Fruit fly (Drosophila melanogaster) whole organism, wandering third instar larva: ENCODE measurements around the gene Spx.

Experiments
- Myc ChIP-seq: fragments of >200 bp; optimal IDR thresholded peaks from 2 replicates; lab custom pipeline; 2017
- N ChIP-seq: fragments of >200 bp; optimal IDR thresholded peaks from 2 replicates; lab custom pipeline; 2018; ENCODE audit warnings: missing biosample characterization, missing external identifiers, missing genetic modification characterization
- Rel ChIP-seq, 2 experiments: fragments of 200-800 bp; sonication (Bioruptor generic) in 1 of 2; optimal IDR thresholded peaks; 2 replicates in 1 of 2; 3 replicates in 1 of 2; lab custom pipeline; 2016 to 2019; ENCODE audit warnings: mild to moderate bottlenecking in 2 of 2, missing biosample characterization in 2 of 2, missing genetic modification characterization in 2 of 2, moderate library complexity in 1 of 2
- Vsx2 ChIP-seq: fragments of 200-300, 225-300 bp; sonication (Bioruptor generic); optimal IDR thresholded peaks from 2 replicates; lab custom pipeline; 2018; ENCODE audit warnings: missing biosample characterization, missing genetic modification characterization; ENCODE audit not compliant: partially characterized antibody
- psq ChIP-seq: fragments of 200-800 bp; sonication (Bioruptor generic); optimal IDR thresholded peaks from 3 replicates; lab custom pipeline; 2017; ENCODE audit warnings: missing biosample characterization, mild to moderate bottlenecking, missing genetic modification characterization, moderate library complexity
- rgr ChIP-seq: fragments of 200-800 bp; sonication (Bioruptor generic); optimal IDR thresholded peaks from 3 replicates; lab custom pipeline; 2016; ENCODE audit warnings: missing biosample characterization, mild to moderate bottlenecking, missing genetic modification characterization
- sage ChIP-seq: fragments of 200-800 bp; sonication (Bioruptor generic); optimal IDR thresholded peaks from 2 replicates; lab custom pipeline; 2016; ENCODE audit warnings: missing biosample characterization, mild to moderate bottlenecking, missing genetic modification characterization
- woc ChIP-seq: sonication (Bioruptor generic); optimal IDR thresholded peaks from 2 replicates; lab custom pipeline; 2016; ENCODE audit warnings: missing biosample characterization, mild to moderate bottlenecking, missing genetic modification characterization

DNA sequence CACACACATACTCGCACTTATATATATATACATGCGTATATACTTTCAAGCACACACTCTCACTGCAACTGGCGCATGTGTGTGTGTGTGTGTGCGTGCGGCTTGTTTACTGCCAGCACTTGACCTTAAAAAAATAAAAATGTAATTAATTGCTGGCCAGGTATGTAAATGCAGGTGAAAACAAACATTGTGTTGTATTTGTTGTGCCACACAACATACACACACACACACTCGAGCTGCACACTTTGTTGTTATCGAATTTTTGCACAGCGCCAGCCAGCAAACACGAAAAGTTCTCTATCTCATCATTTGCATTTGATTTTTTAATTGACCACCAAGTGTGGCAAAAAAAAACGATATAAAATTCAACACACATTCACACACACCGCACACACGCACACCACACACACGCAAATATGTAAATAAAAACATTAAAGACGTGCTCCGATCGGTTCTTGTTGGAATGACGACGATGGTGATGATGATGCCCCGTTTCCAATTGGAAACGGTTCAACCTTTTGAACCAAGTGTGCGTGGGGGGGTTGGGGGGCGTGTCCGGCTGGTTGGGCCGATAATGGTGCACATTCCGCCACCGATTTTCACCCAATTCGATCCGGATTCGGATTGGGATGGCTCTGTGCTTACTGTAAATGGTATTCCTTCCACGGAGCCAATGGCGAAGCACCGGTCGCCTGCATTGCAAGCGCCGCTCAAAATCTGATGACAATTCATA lies 839 bp upstream of the Spx start:
- no peak for TF ChIP-seq woc (GFP tag; lab: Kevin White, UChicago)
- TF ChIP-seq sage (GFP tag; lab: Kevin White, UChicago), result no peak
- TF ChIP-seq N (GFP tag; lab: Kevin White, UChicago), result no peak
- no peak for TF ChIP-seq Myc (lab: Kevin White, UChicago)
- no peak for TF ChIP-seq rgr (GFP tag; lab: Kevin White, UChicago)
- no peak for TF ChIP-seq Rel (GFP tag; optimal IDR thresholded peaks at IDR 0.05; lab: Kevin White, UChicago)
- TF ChIP-seq Rel (tag; optimal IDR thresholded peaks at IDR 0.05; lab: Kevin White, UChicago), result no peak
- TF ChIP-seq psq, result no peak
- TF ChIP-seq Vsx2 (GFP tag; lab: Kevin White, UChicago), result no peak
